Fruit fly (Drosophila melanogaster): ENCODE data around the gene CG13457.
A peak's percentile ranks its signal among the peaks of the same experiment; 100 is the strongest.

CG13457 gene

DNA sequence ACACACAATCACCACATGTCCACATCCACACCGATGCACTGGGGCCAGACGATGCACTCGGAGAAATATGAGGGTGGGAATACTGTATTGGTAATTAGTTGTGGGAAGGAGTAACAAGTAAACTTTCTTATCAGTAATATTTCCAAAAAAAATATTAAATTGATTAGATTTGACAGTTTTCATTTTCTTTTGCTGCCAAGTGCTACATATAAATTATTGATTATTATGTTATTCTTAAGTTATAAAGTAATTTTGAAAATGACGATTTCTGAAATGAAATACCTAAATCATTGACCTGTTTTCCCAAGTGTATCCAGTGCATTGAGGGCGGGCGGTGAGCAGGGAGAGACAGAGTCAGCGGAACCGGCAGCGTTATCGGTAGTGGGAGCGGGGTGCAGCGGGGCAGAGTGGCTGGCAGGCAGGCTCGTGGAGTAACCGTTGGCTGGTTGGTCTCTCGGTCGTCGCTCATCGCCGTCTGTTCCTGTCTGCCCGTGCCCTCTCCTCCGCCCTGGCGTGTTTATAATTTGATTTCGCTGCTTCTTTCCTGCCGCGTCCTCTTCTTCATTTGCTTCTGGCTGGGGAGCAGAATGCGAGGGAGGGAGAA lies 23.3 kb downstream of the CG13457 start (continued):
- TF ChIP-seq dmrt93B (GFP tag; optimal IDR thresholded peaks at IDR 0.05) (peak; percentile 94), Abd-B (GFP tag; optimal IDR thresholded peaks at IDR 0.05) (no peak), br (GFP tag; optimal IDR thresholded peaks at IDR 0.05) (peak; percentile 91)

DNA sequence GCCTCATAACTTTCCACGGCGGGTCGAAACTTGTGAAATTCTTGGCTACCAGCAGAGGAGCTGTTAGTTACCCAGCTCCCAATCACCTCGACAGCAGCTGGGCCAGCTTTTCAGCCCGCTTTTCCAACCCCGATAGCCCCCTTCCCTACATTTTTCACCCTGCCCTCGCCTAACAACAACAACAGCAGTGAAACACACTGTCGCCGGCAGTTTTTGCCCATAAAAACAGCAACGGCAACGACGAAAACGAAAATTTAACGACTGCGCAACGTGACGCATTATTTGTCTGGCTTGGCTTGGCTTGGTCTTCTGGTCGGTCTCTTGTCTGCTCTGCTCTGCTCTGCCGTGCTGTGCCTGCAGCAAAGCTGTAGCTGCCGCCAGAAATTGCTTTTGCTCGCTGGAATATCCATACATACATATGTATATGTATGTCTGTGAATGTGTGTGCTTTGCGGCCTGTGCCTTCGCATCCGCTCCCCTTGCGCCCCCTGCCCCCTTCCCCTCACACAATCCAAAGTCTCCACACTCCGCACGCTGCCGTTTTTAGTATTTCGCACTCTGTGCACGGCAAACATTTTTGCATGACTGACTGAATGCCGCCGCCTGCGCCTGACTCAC lies 23.9 kb downstream of the CG13457 start:
- TF ChIP-seq rgr (GFP tag; optimal IDR thresholded peaks at IDR 0.05) (no peak), brk (GFP tag; optimal IDR thresholded peaks at IDR 0.05) (no peak), foxo (GFP tag; optimal IDR thresholded peaks at IDR 0.05) (no peak), sv (GFP tag; optimal IDR thresholded peaks at IDR 0.05) (no peak), Vsx2 (GFP tag; optimal IDR thresholded peaks at IDR 0.05; ENCODE audit: partially characterized antibody) (no peak), psq (GFP tag; optimal IDR thresholded peaks at IDR 0.05) (no peak), jim (GFP tag; optimal IDR thresholded peaks at IDR 0.05) (no peak), ey (GFP tag; optimal IDR thresholded peaks at IDR 0.05) (no peak), Dif (GFP tag; optimal IDR thresholded peaks at IDR 0.05; ENCODE audit: partially characterized antibody) (peak; percentile 47), usp (GFP tag; optimal IDR thresholded peaks at IDR 0.05) (no peak), Mio (GFP tag; optimal IDR thresholded peaks at IDR 0.05) (no peak), CrebA (GFP tag; optimal IDR thresholded peaks at IDR 0.05; ENCODE audit: borderline replicate concordance) (no peak), dl (GFP tag; optimal IDR thresholded peaks at IDR 0.05; ENCODE audit: insufficient read depth in 1 of 2, partially characterized antibody in 2 of 2) (peak in 1 of 2 experiments; percentile 30), CG9705 (GFP tag; optimal IDR thresholded peaks at IDR 0.05) (no peak), br (GFP tag; optimal IDR thresholded peaks at IDR 0.05) (no peak), sage (GFP tag; optimal IDR thresholded peaks at IDR 0.05) (no peak)

DNA sequence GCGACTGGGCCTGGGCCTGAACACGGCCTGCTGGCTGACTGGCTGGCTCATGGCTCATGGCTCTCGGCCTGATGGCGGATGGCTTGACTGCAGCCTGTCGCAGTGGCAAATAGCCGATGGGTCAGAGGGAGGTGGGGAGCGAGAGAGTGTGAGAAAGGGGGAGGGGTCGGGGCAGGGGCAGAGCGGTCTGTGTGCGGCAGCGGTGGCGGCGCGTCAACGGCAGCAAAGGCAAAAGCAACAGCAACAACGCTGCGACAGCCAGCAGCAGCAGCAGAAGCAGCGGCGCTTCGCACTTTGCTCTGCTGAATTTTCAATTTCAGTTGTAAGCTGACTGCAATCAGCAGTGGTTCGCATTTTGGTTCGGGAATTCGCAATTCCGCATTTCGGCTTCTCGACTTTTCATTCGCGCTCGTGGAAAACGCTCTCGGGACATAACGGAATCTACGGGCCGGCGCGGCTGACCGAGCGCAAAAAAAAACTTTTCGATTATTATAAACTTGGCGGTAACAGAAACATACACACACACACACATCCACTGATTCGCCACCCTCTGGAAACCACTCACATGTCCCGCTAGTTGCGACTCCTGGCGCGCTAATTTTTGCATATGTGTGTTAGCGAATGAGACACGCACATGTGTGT lies 25.5 kb downstream of the CG13457 start, which contains the start of gene CG45071:
Gene CG45071 (plus strand): TSS at position 317 of the 642 bp plus-strand sequence.
- TF ChIP-seq Vsx2 (GFP tag; optimal IDR thresholded peaks at IDR 0.05; ENCODE audit: partially characterized antibody) (no peak), dl (GFP tag; optimal IDR thresholded peaks at IDR 0.05; ENCODE audit: insufficient read depth in 1 of 2, partially characterized antibody in 2 of 2) (no peak), GATAd (GFP tag; optimal IDR thresholded peaks at IDR 0.05) (no peak), foxo (GFP tag; optimal IDR thresholded peaks at IDR 0.05) (no peak), Hr83 (GFP tag; optimal IDR thresholded peaks at IDR 0.05; ENCODE audit: poor library complexity, severe bottlenecking) (no peak), woc (GFP tag; optimal IDR thresholded peaks at IDR 0.05) (no peak), Jra (GFP tag; optimal IDR thresholded peaks at IDR 0.05) (no peak), Dif (GFP tag; optimal IDR thresholded peaks at IDR 0.05; ENCODE audit: partially characterized antibody) (no peak), br (GFP tag; optimal IDR thresholded peaks at IDR 0.05) (no peak), fru (GFP tag; optimal IDR thresholded peaks at IDR 0.05) (no peak), rgr (GFP tag; optimal IDR thresholded peaks at IDR 0.05) (no peak), lola (GFP tag; optimal IDR thresholded peaks at IDR 0.05) (no peak), CG32264 (GFP tag; optimal IDR thresholded peaks at IDR 0.05) (no peak), CG9705 (GFP tag; optimal IDR thresholded peaks at IDR 0.05) (no peak), CrebA (GFP tag; optimal IDR thresholded peaks at IDR 0.05; ENCODE audit: borderline replicate concordance) (no peak), ey (GFP tag; optimal IDR thresholded peaks at IDR 0.05) (no peak), pan (optimal IDR thresholded peaks at IDR 0.05) (no peak), dmrt93B (GFP tag; optimal IDR thresholded peaks at IDR 0.05) (no peak), usp (GFP tag; optimal IDR thresholded peaks at IDR 0.05) (no peak), sage (GFP tag; optimal IDR thresholded peaks at IDR 0.05) (no peak)

DNA sequence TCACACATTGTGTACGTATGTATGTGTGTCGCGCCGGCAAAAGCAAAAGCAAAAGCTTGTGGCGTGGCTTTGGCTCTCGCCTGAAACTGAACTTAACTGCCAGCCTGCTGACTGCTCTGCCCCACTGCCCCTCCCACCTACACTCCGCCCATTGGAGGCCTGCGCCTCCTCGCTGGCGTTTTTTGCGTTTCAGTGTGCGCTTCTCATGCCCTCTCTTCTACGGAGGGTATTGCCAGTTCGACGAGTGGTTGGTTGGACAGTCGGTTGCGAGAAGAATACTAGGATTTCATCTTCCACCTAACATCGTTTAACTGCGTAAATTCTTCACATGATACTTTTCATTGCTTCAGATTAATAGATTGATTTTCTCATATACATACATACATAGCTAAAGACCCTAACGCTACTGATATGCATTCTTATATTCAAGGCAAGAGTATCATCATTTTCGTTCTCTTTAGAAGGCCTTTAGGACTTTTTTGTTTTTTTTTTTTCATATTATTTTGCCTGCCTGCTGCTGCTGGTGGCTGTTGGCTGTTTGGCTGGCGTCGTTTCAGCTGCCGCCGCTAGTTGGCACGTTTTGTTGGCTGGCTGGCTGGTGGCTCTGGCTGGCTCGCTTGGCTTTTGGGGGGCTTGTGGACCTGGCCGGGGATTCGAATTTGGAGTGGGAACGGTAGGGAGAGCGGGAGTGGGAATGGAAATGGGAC lies 26.2 kb downstream of the CG13457 start:
- TF ChIP-seq usp (GFP tag; optimal IDR thresholded peaks at IDR 0.05) (no peak), Hnf4 (GFP tag; optimal IDR thresholded peaks at IDR 0.05) (peak; percentile 73), dl (GFP tag; optimal IDR thresholded peaks at IDR 0.05; ENCODE audit: insufficient read depth in 1 of 2, partially characterized antibody in 2 of 2) (peak in 1 of 2 experiments; percentile 10), Abd-B (GFP tag; optimal IDR thresholded peaks at IDR 0.05) (no peak), Dfd (GFP tag; optimal IDR thresholded peaks at IDR 0.05) (no peak), CrebA (GFP tag; optimal IDR thresholded peaks at IDR 0.05; ENCODE audit: borderline replicate concordance) (no peak), brk (GFP tag; optimal IDR thresholded peaks at IDR 0.05) (peak; percentile 88), dsf (GFP tag; optimal IDR thresholded peaks at IDR 0.05; ENCODE audit: borderline replicate concordance) (peak; percentile 54), br (GFP tag; optimal IDR thresholded peaks at IDR 0.05) (peak; percentile 93), tai (GFP tag; optimal IDR thresholded peaks at IDR 0.05) (peak; percentile 86), CG32264 (GFP tag; optimal IDR thresholded peaks at IDR 0.05) (peak; percentile 88), CG9705 (GFP tag; optimal IDR thresholded peaks at IDR 0.05) (peak; percentile 75), fru (GFP tag; optimal IDR thresholded peaks at IDR 0.05) (peak; percentile 95), ey (GFP tag; optimal IDR thresholded peaks at IDR 0.05) (peak; percentile 94), OdsH (GFP tag; optimal IDR thresholded peaks at IDR 0.05) (peak; percentile 88), Rel (GFP tag; optimal IDR thresholded peaks at IDR 0.05) (no peak), Rel (tag; optimal IDR thresholded peaks at IDR 0.05) (no peak), sage (GFP tag; optimal IDR thresholded peaks at IDR 0.05) (peak; percentile 78), psq (GFP tag; optimal IDR thresholded peaks at IDR 0.05) (peak; percentile 76), jim (GFP tag; optimal IDR thresholded peaks at IDR 0.05) (no peak), N (GFP tag; optimal IDR thresholded peaks at IDR 0.05) (no peak), Dif (GFP tag; optimal IDR thresholded peaks at IDR 0.05; ENCODE audit: partially characterized antibody) (peak; percentile 37), woc (GFP tag; optimal IDR thresholded peaks at IDR 0.05) (peak; percentile 98), foxo (GFP tag; optimal IDR thresholded peaks at IDR 0.05) (peak; percentile 26 to 91), Vsx2 (GFP tag; optimal IDR thresholded peaks at IDR 0.05; ENCODE audit: partially characterized antibody) (no peak), rgr (GFP tag; optimal IDR thresholded peaks at IDR 0.05) (peak; percentile 87), GATAd (GFP tag; optimal IDR thresholded peaks at IDR 0.05) (no peak), Hr78 (GFP tag; optimal IDR thresholded peaks at IDR 0.05) (no peak), dmrt93B (GFP tag; optimal IDR thresholded peaks at IDR 0.05) (peak; percentile 78)
